Worm (Caenorhabditis elegans): ENCODE data around the gene sir-2.2.

Gene sir-2.2

DNA sequence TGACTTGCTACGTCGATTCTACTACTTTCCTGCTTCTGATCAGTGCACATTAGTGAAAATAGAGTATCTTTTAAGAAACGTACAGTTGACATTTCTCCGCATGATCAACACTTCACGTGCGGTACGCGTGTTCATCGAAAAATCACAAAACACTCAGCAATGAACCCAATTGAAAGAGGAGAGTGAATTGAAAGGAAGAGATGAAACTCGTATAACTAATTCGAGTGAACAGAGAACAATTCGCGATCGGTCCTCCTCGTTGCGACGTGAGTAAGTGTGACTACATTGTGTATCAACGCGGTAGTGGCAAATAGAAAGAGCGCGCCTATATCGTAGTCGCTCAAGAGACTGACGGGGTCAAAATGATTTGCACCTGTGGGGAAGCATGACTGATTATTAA, 25.7 kb downstream of the sir-2.2 start:
- TF ChIP-seq F37D6.2 (tag; optimal IDR thresholded peaks at IDR 0.05), result no peak
- no peak for TF ChIP-seq Y105C5A.15 (GFP tag; IDR thresholded peaks at IDR 0.05)
- peak; percentile 18 to 75 for TF ChIP-seq hif-1 (tag; optimal IDR thresholded peaks at IDR 0.05)
- TF ChIP-seq spr-1 (tag; optimal IDR thresholded peaks at IDR 0.05), result no peak
- no peak for TF ChIP-seq lim-7 (GFP tag; IDR thresholded peaks at IDR 0.05)
- peak; percentile 28 for TF ChIP-seq cey-2 (tag; optimal IDR thresholded peaks at IDR 0.05; ENCODE audit: borderline replicate concordance, insufficient read depth)
- TF ChIP-seq nhr-41 (GFP tag; IDR thresholded peaks at IDR 0.05), result 0 out of 2 replicates have a peak, but pooled peaks have one; percentile 6
- TF ChIP-seq arid-1 (GFP tag; conservative IDR thresholded peaks at IDR 0.05), result no peak
- TF ChIP-seq gei-8 (GFP tag; optimal IDR thresholded peaks at IDR 0.05), result peak; percentile 65
- no peak for TF ChIP-seq ceh-32 (tag; optimal IDR thresholded peaks at IDR 0.05; ENCODE audit: poor library complexity)
- TF ChIP-seq unc-62 (GFP tag; optimal IDR thresholded peaks at IDR 0.05 in 1 of 2), result peak in 1 of 2 experiments; percentile 85
- no peak for TF ChIP-seq unc-62 (tag; optimal IDR thresholded peaks at IDR 0.05)
- TF ChIP-seq hlh-30 (tag; optimal IDR thresholded peaks at IDR 0.05; ENCODE audit: insufficient read depth), result peak; percentile 94
- TF ChIP-seq saeg-2 (GFP tag; IDR thresholded peaks at IDR 0.05), result 0 out of 2 replicates have a peak, but pooled peaks have one; percentile 28
- peak; percentile 15; the same call in 1 of the 2 replicates for TF ChIP-seq hmg-1.1 (GFP tag; IDR thresholded peaks at IDR 0.05)
- TF ChIP-seq daf-8 (GFP tag; IDR thresholded peaks at IDR 0.05), result no peak
- peak; percentile 96 for TF ChIP-seq nhr-48 (tag; optimal IDR thresholded peaks at IDR 0.05)
- no peak for TF ChIP-seq zip-2 (tag; optimal IDR thresholded peaks at IDR 0.05)
- peak; percentile 52 for TF ChIP-seq T26A8.4 (GFP tag; IDR thresholded peaks at IDR 0.05)
- no peak for TF ChIP-seq F10B5.3 (tag; optimal IDR thresholded peaks at IDR 0.05)
- no peak for TF ChIP-seq lin-13 (GFP tag; optimal IDR thresholded peaks at IDR 0.05)
- TF ChIP-seq aha-1 (tag), result peak; percentile 97
- TF ChIP-seq snpc-4 (tag; optimal IDR thresholded peaks at IDR 0.05), result no peak
- no peak for TF ChIP-seq ZK337.2 (GFP tag; IDR thresholded peaks at IDR 0.05)
- no peak for TF ChIP-seq dpl-1 (GFP tag; optimal IDR thresholded peaks at IDR 0.05)
- peak in 1 of 2 experiments; percentile 21 for TF ChIP-seq daf-16 (GFP tag; optimal IDR thresholded peaks at IDR 0.05)
- peak; percentile 76 for TF ChIP-seq daf-16 (tag; optimal IDR thresholded peaks at IDR 0.05)
- no peak for TF ChIP-seq unc-130 (GFP tag; optimal IDR thresholded peaks at IDR 0.05)
- no peak for TF ChIP-seq ceh-44 (GFP tag; IDR thresholded peaks at IDR 0.05)
- no peak for TF ChIP-seq F49E8.2 (tag; optimal IDR thresholded peaks at IDR 0.05; ENCODE audit: borderline replicate concordance)
- TF ChIP-seq dve-1 (tag; optimal IDR thresholded peaks at IDR 0.05; ENCODE audit: insufficient read depth), result peak; percentile 90
- TF ChIP-seq hlh-11 (tag; optimal IDR thresholded peaks at IDR 0.05), result peak; percentile 92
- peak; percentile 57 for TF ChIP-seq nhr-25 (tag; optimal IDR thresholded peaks at IDR 0.05; ENCODE audit: borderline replicate concordance, insufficient read depth)
- peak; percentile 97 for TF ChIP-seq dmd-6 (GFP tag; IDR thresholded peaks at IDR 0.05)
- peak; percentile 55 for TF ChIP-seq nhr-6 (tag; optimal IDR thresholded peaks at IDR 0.05)
- TF ChIP-seq egl-27 (tag; optimal IDR thresholded peaks at IDR 0.05), result no peak
- no peak for TF ChIP-seq nhr-76 (tag; optimal IDR thresholded peaks at IDR 0.05)
- no peak for TF ChIP-seq dmd-9 (GFP tag; IDR thresholded peaks at IDR 0.05)
- no peak for TF ChIP-seq Y48G9A.11 (GFP tag; IDR thresholded peaks at IDR 0.05)
- TF ChIP-seq pha-4 (GFP tag; IDR thresholded peaks at IDR 0.05), result no peak
- TF ChIP-seq pha-4 (tag; optimal IDR thresholded peaks at IDR 0.05), result peak; percentile 20
- no peak for TF ChIP-seq unc-39 (tag; optimal IDR thresholded peaks at IDR 0.05)
- no peak for TF ChIP-seq sdz-12 (GFP tag; optimal IDR thresholded peaks at IDR 0.05)
- TF ChIP-seq daf-19 (GFP tag; conservative IDR thresholded peaks at IDR 0.05), result no peak
- TF ChIP-seq lir-3 (tag; optimal IDR thresholded peaks at IDR 0.05), result no peak
- peak; percentile 86 for TF ChIP-seq mep-1 (tag; optimal IDR thresholded peaks at IDR 0.05)
- TF ChIP-seq nhr-28 (tag; optimal IDR thresholded peaks at IDR 0.05), result peak; percentile 92
- TF ChIP-seq zfp-2 (tag; optimal IDR thresholded peaks at IDR 0.05), result no peak
- peak; percentile 34; the same call in 1 of the 2 replicates for TF ChIP-seq ceh-20 (GFP tag; IDR thresholded peaks at IDR 0.05)
- no peak for TF ChIP-seq aly-2 (tag; optimal IDR thresholded peaks at IDR 0.05)
- no peak for TF ChIP-seq zag-1 (tag; optimal IDR thresholded peaks at IDR 0.05)
- TF ChIP-seq rbr-2 (tag; optimal IDR thresholded peaks at IDR 0.05), result no peak
